Worm (Caenorhabditis elegans) whole organism, late embryonic: ENCODE data around the gene Y105C5A.1270.

Source experiments
- ceh-31 ChIP-seq: sonication (generic microtip); optimal IDR thresholded peaks from 2 replicates; lab custom pipeline; 2016; ENCODE audit warnings: missing genetic modification characterization, missing compliant biosample characterization
- eyg-1 ChIP-seq: sonication (generic microtip); optimal IDR thresholded peaks from 2 replicates; lab custom pipeline; 2016; ENCODE audit warnings: missing genotype, missing genetic modification characterization, missing compliant biosample characterization
- pha-4 ChIP-seq: fragments of 150-350 bp; optimal IDR thresholded peaks from 2 replicates; lab custom pipeline; 2018; ENCODE audit warnings: missing biosample characterization, missing genetic modification reagents, missing genetic modification characterization
- sox-2 ChIP-seq: fragments of 200-800 bp; sonication (Bioruptor generic); IDR thresholded peaks from 2 replicates; pipeline ENCODE4 v1.3.6; 2022; ENCODE audit warnings: missing genetic modification reagents, missing genetic modification characterization, missing compliant biosample characterization

ce11 chrIV:15846553-15846952 is at the start of gene Y105C5A.1270:
- no peak for TF ChIP-seq sox-2 (GFP tag; lab: Robert Waterston, UW)
- TF ChIP-seq eyg-1 (tag; lab: Kevin White, UChicago), result no peak
- TF ChIP-seq pha-4, result no peak
- no peak for TF ChIP-seq ceh-31 (tag; lab: Kevin White, UChicago)
